Worm (Caenorhabditis elegans): ENCODE data around the gene BE10.1.
A peak's percentile ranks its signal among the peaks of the same experiment; 100 is the strongest.

Gene BE10.1

DNA sequence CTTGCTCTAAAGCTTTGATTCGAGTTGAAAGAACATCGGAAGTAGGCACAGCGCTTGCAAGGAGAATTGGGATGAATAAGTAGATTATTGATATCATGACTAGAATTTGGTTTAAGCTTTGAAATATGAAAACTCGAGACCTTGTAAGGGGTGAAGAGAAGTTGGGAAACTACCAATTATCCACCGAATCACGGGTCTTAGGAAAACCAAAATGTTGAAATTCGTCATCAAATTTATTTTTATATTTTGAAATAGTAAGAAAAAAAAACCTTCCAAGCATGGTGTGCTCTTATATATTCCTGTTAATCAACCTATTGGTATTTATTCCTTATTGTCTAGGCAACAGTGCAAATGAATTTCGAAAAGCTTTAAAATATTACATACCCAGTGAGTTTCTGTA, 38.5 kb downstream of the BE10.1 start, which contains the start of the genes irld-60 and irld-20 (continued):
- TF ChIP-seq ceh-27 (GFP tag; optimal IDR thresholded peaks at IDR 0.05) = no peak
- TF ChIP-seq Y56A3A.18 (GFP tag; IDR thresholded peaks at IDR 0.05) = no peak

DNA sequence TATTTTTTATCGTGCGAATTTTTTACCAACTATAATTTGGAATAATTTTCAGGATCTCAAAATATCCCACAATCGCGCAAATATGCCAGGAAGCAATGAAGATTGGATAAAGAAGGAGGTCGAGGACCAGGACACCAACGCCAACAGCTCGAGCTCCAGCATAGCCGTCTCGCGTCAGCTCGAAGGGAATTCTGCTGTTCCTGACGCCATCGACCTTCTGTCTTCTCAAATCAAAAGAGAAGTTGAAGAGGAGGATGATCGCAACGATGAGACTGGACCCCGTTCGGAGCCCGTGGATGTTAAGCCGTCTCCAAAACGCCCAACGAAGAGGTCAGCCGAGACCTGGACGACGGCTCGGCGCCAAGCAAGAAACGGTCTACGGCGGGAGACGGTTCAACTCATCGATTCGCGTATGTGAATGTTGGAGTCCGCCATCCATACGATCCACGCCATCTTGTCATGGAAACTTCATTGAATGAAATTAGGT, 42.9 kb downstream of the BE10.1 start, which contains the start of gene Y111B2A.21:
Y111B2A.21 (plus strand) TSS at position 51 of the 487 bp plus-strand sequence.
- TF ChIP-seq zfh-2 (GFP tag; conservative IDR thresholded peaks at IDR 0.05) (peak; percentile 53; the same call in 1 of the 2 replicates), F10E7.11 (tag; optimal IDR thresholded peaks at IDR 0.05) (no peak)

DNA sequence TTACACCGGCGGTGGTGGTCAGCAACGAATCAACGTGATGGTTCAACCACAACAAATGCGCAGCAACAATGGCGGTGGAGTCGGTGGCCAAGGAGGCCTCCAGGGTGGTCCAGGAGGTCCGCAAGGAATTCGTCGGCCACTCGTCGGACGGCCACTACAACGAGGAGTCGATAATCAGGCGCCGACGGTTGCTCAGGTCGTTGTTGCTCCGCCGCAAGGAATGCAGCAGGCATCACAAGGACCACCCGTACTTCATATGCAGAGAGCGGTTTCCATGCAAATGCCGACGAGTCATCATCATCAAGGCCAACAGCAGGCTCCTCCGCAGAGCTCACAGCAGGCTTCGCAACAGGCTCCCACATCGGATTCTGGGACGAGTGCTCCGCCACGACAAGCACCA, 45.8 kb downstream of the BE10.1 start:
- TF ChIP-seq gei-17 (GFP tag; optimal IDR thresholded peaks at IDR 0.05) = no peak
- no peak for TF ChIP-seq rpc-1 (optimal IDR thresholded peaks at IDR 0.05)
- TF ChIP-seq rpc-1 (tag; optimal IDR thresholded peaks at IDR 0.05) = no peak
- TF ChIP-seq egrh-3 (GFP tag; IDR thresholded peaks at IDR 0.05) = peak; percentile 50; the same call in 1 of the 2 replicates
- TF ChIP-seq F52B5.7 (tag; optimal IDR thresholded peaks at IDR 0.05) = no peak
- TF ChIP-seq somi-1 (GFP tag; optimal IDR thresholded peaks at IDR 0.05) = no peak
- no peak for TF ChIP-seq zim-3 (tag; optimal IDR thresholded peaks at IDR 0.05)
- TF ChIP-seq attf-6 (GFP tag; IDR thresholded peaks at IDR 0.05) = no peak
- no peak for TF ChIP-seq C06A6.2 (GFP tag; conservative IDR thresholded peaks at IDR 0.05)
- no peak for TF ChIP-seq tlf-1 (GFP tag; optimal IDR thresholded peaks at IDR 0.05)
- no peak for TF ChIP-seq egl-44 (GFP tag; IDR thresholded peaks at IDR 0.05)
- TF ChIP-seq F55B11.4 (tag; optimal IDR thresholded peaks at IDR 0.05; ENCODE audit: borderline replicate concordance, insufficient read depth) = no peak
- no peak for TF ChIP-seq ceh-91 (GFP tag; IDR thresholded peaks at IDR 0.05)
- TF ChIP-seq let-526 (GFP tag; IDR thresholded peaks at IDR 0.05) = no peak
- TF ChIP-seq F57C9.4 (tag; optimal IDR thresholded peaks at IDR 0.05) = no peak
- TF ChIP-seq ZK185.1 (tag; optimal IDR thresholded peaks at IDR 0.05; ENCODE audit: poor library complexity, severe bottlenecking) = no peak
- TF ChIP-seq F10E7.11 (tag; optimal IDR thresholded peaks at IDR 0.05) = no peak
- TF ChIP-seq ceh-27 (GFP tag; optimal IDR thresholded peaks at IDR 0.05) = no peak
- TF ChIP-seq B0019.2 (GFP tag; conservative IDR thresholded peaks at IDR 0.05) = 0 out of 2 replicates have a peak, but pooled peaks have one; percentile 31
- TF ChIP-seq nhr-120 (GFP tag; IDR thresholded peaks at IDR 0.05) = no peak
- TF ChIP-seq athp-1 (tag; optimal IDR thresholded peaks at IDR 0.05) = no peak
- TF ChIP-seq dox-1 (GFP tag; IDR thresholded peaks at IDR 0.05) = no peak
- TF ChIP-seq tbp1 (GFP tag; optimal IDR thresholded peaks at IDR 0.05) = no peak
- no peak for TF ChIP-seq egl-18 (GFP tag; IDR thresholded peaks at IDR 0.05)
- TF ChIP-seq Y95B8A.8 (GFP tag; IDR thresholded peaks at IDR 0.05) = no peak
- no peak for TF ChIP-seq aptf-3 (GFP tag; IDR thresholded peaks at IDR 0.05)
- TF ChIP-seq D2030.7 (GFP tag; IDR thresholded peaks at IDR 0.05) = peak; percentile 22; the same call in 1 of the 2 replicates
- TF ChIP-seq lir-1 (GFP tag; conservative IDR thresholded peaks at IDR 0.05) = no peak
- TF ChIP-seq unc-62 (GFP tag; optimal IDR thresholded peaks at IDR 0.05) = no peak
- no peak for TF ChIP-seq fkh-3 (tag; optimal IDR thresholded peaks at IDR 0.05)
- no peak for TF ChIP-seq him-1 (tag; optimal IDR thresholded peaks at IDR 0.05)
- TF ChIP-seq F57A8.1 (GFP tag; optimal IDR thresholded peaks at IDR 0.05) = no peak
- peak; percentile 87 for TF ChIP-seq zfh-2 (GFP tag; conservative IDR thresholded peaks at IDR 0.05)
- TF ChIP-seq nhr-27 (tag; optimal IDR thresholded peaks at IDR 0.05) = no peak
- TF ChIP-seq sptf-2 (GFP tag; optimal IDR thresholded peaks at IDR 0.05) = no peak
- TF ChIP-seq repo-1 (tag; optimal IDR thresholded peaks at IDR 0.05) = no peak
- no peak for TF ChIP-seq F49E8.2 (tag; optimal IDR thresholded peaks at IDR 0.05; ENCODE audit: insufficient read depth)
